Worm (Caenorhabditis elegans) whole organism, midembryonic: ENCODE data around the gene eak-3.

Experiments used
- T22C8.4 ChIP-seq: fragments of 200-800 bp; sonication (Bioruptor generic); IDR thresholded peaks from 2 replicates; pipeline ENCODE4 v1.3.6; 2022; ENCODE audit warnings: missing genetic modification characterization, missing compliant biosample characterization
- cog-1 ChIP-seq: sonication (generic microtip); optimal IDR thresholded peaks from 2 replicates; lab custom pipeline; 2016; ENCODE audit warnings: missing genetic modification characterization, missing compliant biosample characterization
- flt-1 ChIP-seq: fragments of 200-800 bp; sonication (Bioruptor generic); IDR thresholded peaks from 2 replicates; pipeline ENCODE4 v1.3.6; 2022; ENCODE audit warnings: missing genetic modification characterization, missing compliant biosample characterization
- klf-2 ChIP-seq: fragments of 200-800 bp; sonication (Bioruptor generic); conservative IDR thresholded peaks from 2 replicates; pipeline ENCODE4 v1.3.6; 2022; ENCODE audit warnings: missing genetic modification reagents, missing genetic modification characterization, missing compliant biosample characterization
- med-1 ChIP-seq: sonication (generic microtip); optimal IDR thresholded peaks from 2 replicates; lab custom pipeline; 2017; ENCODE audit warnings: missing genetic modification characterization, mild to moderate bottlenecking, missing compliant biosample characterization, antibody characterized with exemption, missing genetic modification reagents; ENCODE audit not compliant: insufficient read depth
- ref-1 ChIP-seq: fragments of 200-800 bp; sonication (Bioruptor generic); conservative IDR thresholded peaks from 2 replicates; pipeline ENCODE4 v1.3.6; 2022; ENCODE audit warnings: missing genetic modification reagents, missing genetic modification characterization, missing compliant biosample characterization
- tab-1 ChIP-seq: fragments of 200-800 bp; sonication (Bioruptor generic); IDR thresholded peaks from 2 replicates; pipeline ENCODE4 v1.3.6; 2022; ENCODE audit warnings: missing genetic modification characterization, missing compliant biosample characterization
- ztf-23 ChIP-seq: fragments of 200-800 bp; sonication (Bioruptor generic); IDR thresholded peaks from 2 replicates; pipeline ENCODE4 v1.3.6; 2022; ENCODE audit warnings: missing genetic modification reagents, missing genetic modification characterization, missing compliant biosample characterization

- TF ChIP-seq ztf-23 (GFP tag; lab: Robert Waterston, UW): no peak
- TF ChIP-seq ref-1 (GFP tag; lab: Robert Waterston, UW): no peak
- TF ChIP-seq flt-1 (GFP tag; lab: Robert Waterston, UW): no peak
- no peak for TF ChIP-seq cog-1 (tag; lab: Kevin White, UChicago)
- no peak for TF ChIP-seq tab-1 (GFP tag; lab: Robert Waterston, UW)
- no peak for TF ChIP-seq klf-2 (GFP tag; lab: Robert Waterston, UW)
- no peak for TF ChIP-seq T22C8.4
- no peak for TF ChIP-seq med-1 (GFP tag; lab: Kevin White, UChicago)
These were observed 28.5 kb downstream of the eak-3 start for ce11 chrIII:1147863-1148262.
